Worm (Caenorhabditis elegans) whole organism, young adult: Measurements from ENCODE around the gene D1005.5.

ENCODE experiments used
- B0035.1 ChIP-seq: sonication (generic microtip); optimal IDR thresholded peaks from 2 replicates; lab custom pipeline; 2016; ENCODE audit warnings: missing genetic modification characterization, mild to moderate bottlenecking, missing compliant biosample characterization, missing genotype, missing genetic modification reagents
- C06A6.2 ChIP-seq: fragments of 200-800 bp; sonication (Bioruptor generic); conservative IDR thresholded peaks from 2 replicates; pipeline ENCODE4 v1.3.6; 2022; ENCODE audit warnings: missing genetic modification characterization, missing compliant biosample characterization
- F33H1.4 ChIP-seq: fragments of 200-800 bp; sonication (Bioruptor generic); IDR thresholded peaks from 2 replicates; pipeline ENCODE4 v1.3.6; 2022; ENCODE audit warnings: missing genetic modification reagents, missing genetic modification characterization, missing compliant biosample characterization
- F37B4.10 ChIP-seq: fragments of 200-800 bp; sonication (Bioruptor generic); IDR thresholded peaks from 2 replicates; pipeline ENCODE4 v1.3.6; 2022; ENCODE audit warnings: missing genetic modification characterization, missing compliant biosample characterization
- K12H6.12 ChIP-seq: fragments of 200-800 bp; sonication (Bioruptor generic); optimal IDR thresholded peaks from 2 replicates; lab custom pipeline; 2018; ENCODE audit warnings: mild to moderate bottlenecking, missing genetic modification characterization, missing compliant biosample characterization
- T07F8.4 ChIP-seq: sonication (generic microtip); optimal IDR thresholded peaks from 2 replicates; lab custom pipeline; 2016; ENCODE audit warnings: mild to moderate bottlenecking, missing genetic modification characterization, moderate library complexity, missing compliant biosample characterization
- Y56A3A.18 ChIP-seq: fragments of 200-800 bp; sonication (Bioruptor generic); IDR thresholded peaks from 2 replicates; pipeline ENCODE4 v1.3.6; 2022; ENCODE audit warnings: missing genetic modification reagents, missing genetic modification characterization, missing compliant biosample characterization
- Y79H2A.3 ChIP-seq: fragments of 200-800 bp; sonication (Bioruptor generic); conservative IDR thresholded peaks from 2 replicates; pipeline ENCODE4 v1.3.6; 2022; ENCODE audit warnings: missing genetic modification reagents, missing genetic modification characterization, missing compliant biosample characterization
- ZK185.1 ChIP-seq: sonication (generic microtip); optimal IDR thresholded peaks from 2 replicates; lab custom pipeline; 2016; ENCODE audit warnings: mild to moderate bottlenecking, missing genetic modification characterization, missing compliant biosample characterization; ENCODE audit not compliant: poor library complexity, severe bottlenecking
- akir-1 ChIP-seq: fragments of 200-800 bp; sonication (Bioruptor generic); optimal IDR thresholded peaks from 2 replicates; lab custom pipeline; 2018; ENCODE audit warnings: mild to moderate bottlenecking, missing genetic modification characterization, moderate library complexity, missing compliant biosample characterization
- aptf-2 ChIP-seq: fragments of 200-800 bp; sonication (Bioruptor generic); conservative IDR thresholded peaks from 2 replicates; pipeline ENCODE4 v1.3.6; 2022; ENCODE audit warnings: missing genetic modification reagents, missing genetic modification characterization, missing compliant biosample characterization
- atf-7 ChIP-seq: sonication (generic microtip); optimal IDR thresholded peaks from 2 replicates; lab custom pipeline; 2017; ENCODE audit warnings: mild to moderate bottlenecking, missing genetic modification characterization, missing compliant biosample characterization
- attf-3 ChIP-seq: fragments of 200-800 bp; sonication (Bioruptor generic); conservative IDR thresholded peaks from 2 replicates; pipeline ENCODE4 v1.3.6; 2022; ENCODE audit warnings: missing genetic modification reagents, missing genetic modification characterization, missing compliant biosample characterization
- attf-5 ChIP-seq: fragments of 200-800 bp; sonication (Bioruptor generic); optimal IDR thresholded peaks from 2 replicates; lab custom pipeline; 2018; ENCODE audit warnings: mild to moderate bottlenecking, missing genetic modification characterization, missing compliant biosample characterization
- attf-6 ChIP-seq: fragments of 200-800 bp; sonication (Bioruptor generic); IDR thresholded peaks from 2 replicates; pipeline ENCODE4 v1.3.6; 2022; ENCODE audit warnings: missing genetic modification reagents, missing genetic modification characterization, missing compliant biosample characterization
- ceh-100 ChIP-seq: fragments of 200-800 bp; sonication (Bioruptor generic); IDR thresholded peaks from 2 replicates; pipeline ENCODE4 v1.3.6; 2022; ENCODE audit warnings: missing genetic modification reagents, missing genetic modification characterization, missing compliant biosample characterization
- ceh-27 ChIP-seq: fragments of 200-800 bp; sonication (Bioruptor generic); optimal IDR thresholded peaks from 2 replicates; lab custom pipeline; 2018; ENCODE audit warnings: mild to moderate bottlenecking, missing genetic modification characterization, moderate library complexity, missing compliant biosample characterization
- ceh-40 ChIP-seq: fragments of 200-800 bp; sonication (Bioruptor generic); IDR thresholded peaks from 2 replicates; pipeline ENCODE4 v1.3.6; 2022; ENCODE audit warnings: missing genetic modification characterization, missing compliant biosample characterization
- ceh-58 ChIP-seq: fragments of 200-800 bp; sonication (Bioruptor generic); IDR thresholded peaks from 2 replicates; pipeline ENCODE4 v1.3.6; 2022; ENCODE audit warnings: missing genetic modification characterization, missing compliant biosample characterization
- ceh-91 ChIP-seq: fragments of 200-800 bp; sonication (Bioruptor generic); IDR thresholded peaks from 2 replicates; pipeline ENCODE4 v1.3.6; 2022; ENCODE audit warnings: missing genetic modification reagents, missing genetic modification characterization, missing compliant biosample characterization
- die-1 ChIP-seq: sonication (generic microtip); optimal IDR thresholded peaks from 2 replicates; lab custom pipeline; 2016; ENCODE audit warnings: missing genotype, mild to moderate bottlenecking, missing genetic modification characterization, missing compliant biosample characterization
- dpff-1 ChIP-seq: sonication (generic microtip); optimal IDR thresholded peaks from 2 replicates; lab custom pipeline; 2017; ENCODE audit warnings: mild to moderate bottlenecking, missing genetic modification characterization, missing compliant biosample characterization
- dpl-1 ChIP-seq: fragments of 150-350 bp; optimal IDR thresholded peaks from 2 replicates; lab custom pipeline; 2014; ENCODE audit warnings: missing biosample characterization, missing genetic modification reagents, missing genetic modification characterization
- efl-1 ChIP-seq: fragments of 150-350 bp; optimal IDR thresholded peaks from 2 replicates; lab custom pipeline; 2014; ENCODE audit warnings: missing biosample characterization, missing genetic modification reagents, missing genetic modification characterization
- egl-18 ChIP-seq: fragments of 200-800 bp; sonication (Bioruptor generic); IDR thresholded peaks from 2 replicates; pipeline ENCODE4 v1.3.6; 2022; ENCODE audit warnings: missing genetic modification reagents, missing genetic modification characterization, missing compliant biosample characterization
- ekl-4 ChIP-seq: fragments of 200-800 bp; sonication (Bioruptor generic); IDR thresholded peaks from 2 replicates; pipeline ENCODE4 v1.3.6; 2022; ENCODE audit warnings: missing genetic modification reagents, missing genetic modification characterization, missing compliant biosample characterization
- gei-17 ChIP-seq: fragments of 200-800 bp; sonication (Bioruptor generic); optimal IDR thresholded peaks from 2 replicates; lab custom pipeline; 2018; ENCODE audit warnings: mild to moderate bottlenecking, missing genetic modification characterization, missing compliant biosample characterization
- hlh-12 ChIP-seq: sonication (generic microtip); optimal IDR thresholded peaks from 2 replicates; lab custom pipeline; 2016; ENCODE audit warnings: missing genetic modification characterization, missing compliant biosample characterization
- hmg-20 ChIP-seq: fragments of 200-800 bp; sonication (Bioruptor generic); IDR thresholded peaks from 2 replicates; pipeline ENCODE4 v1.3.6; 2022; ENCODE audit warnings: missing genetic modification reagents, missing genetic modification characterization, missing compliant biosample characterization
- lin-26 ChIP-seq: fragments of 200-800 bp; sonication (Bioruptor generic); IDR thresholded peaks from 2 replicates; pipeline ENCODE4 v1.3.6; 2022; ENCODE audit warnings: missing genetic modification reagents, missing genetic modification characterization, missing compliant biosample characterization
- lin-40 ChIP-seq: sonication (generic microtip); optimal IDR thresholded peaks from 2 replicates; lab custom pipeline; 2016; ENCODE audit warnings: missing genetic modification characterization, mild to moderate bottlenecking, missing compliant biosample characterization, missing genotype, missing genetic modification reagents
- madf-8 ChIP-seq: fragments of 200-800 bp; sonication (Bioruptor generic); conservative IDR thresholded peaks from 2 replicates; pipeline ENCODE4 v1.3.6; 2022; ENCODE audit warnings: missing genetic modification reagents, missing genetic modification characterization, missing compliant biosample characterization
- mcd-1 ChIP-seq: fragments of 200-800 bp; sonication (Bioruptor generic); IDR thresholded peaks from 2 replicates; pipeline ENCODE4 v1.3.6; 2022; ENCODE audit warnings: missing genetic modification reagents, missing genetic modification characterization, missing compliant biosample characterization
- nfyb-1 ChIP-seq: fragments of 200-800 bp; sonication (Bioruptor generic); IDR thresholded peaks from 2 replicates; pipeline ENCODE4 v1.3.6; 2022; ENCODE audit warnings: missing genetic modification reagents, missing genetic modification characterization, missing compliant biosample characterization
- nhr-120 ChIP-seq: fragments of 200-800 bp; sonication (Bioruptor generic); IDR thresholded peaks from 2 replicates; pipeline ENCODE4 v1.3.6; 2022; ENCODE audit warnings: missing genetic modification characterization, missing compliant biosample characterization
- nhr-27 ChIP-seq: fragments of 200-800 bp; sonication (Bioruptor generic); optimal IDR thresholded peaks from 2 replicates; lab custom pipeline; 2018; ENCODE audit warnings: mild to moderate bottlenecking, missing genetic modification characterization, moderate library complexity, missing compliant biosample characterization
- nhr-90 ChIP-seq: sonication (generic microtip); optimal IDR thresholded peaks from 2 replicates; lab custom pipeline; 2016; ENCODE audit warnings: missing genotype, mild to moderate bottlenecking, missing genetic modification characterization, missing compliant biosample characterization
- pha-4 ChIP-seq: fragments of 150-350 bp; sonication (generic microtip); optimal IDR thresholded peaks from 2 replicates; lab custom pipeline; 2014; ENCODE audit warnings: missing biosample characterization, missing genetic modification reagents, missing genetic modification characterization
- rpc-1 ChIP-seq, 2 experiments: fragments of 150-350 bp in 1 of 2; sonication (generic microtip) in 1 of 2; optimal IDR thresholded peaks; 2 replicates each; lab custom pipeline; 2014 to 2018; ENCODE audit warnings: missing biosample characterization in 1 of 2, missing genetic modification characterization in 1 of 2, missing genetic modification reagents in 1 of 2, missing genotype in 1 of 2
- sdz-38 ChIP-seq: sonication (generic microtip); optimal IDR thresholded peaks from 2 replicates; lab custom pipeline; 2016; ENCODE audit warnings: missing genotype, missing genetic modification characterization, missing compliant biosample characterization
- sea-2 ChIP-seq: fragments of 200-800 bp; sonication (Bioruptor generic); IDR thresholded peaks from 2 replicates; pipeline ENCODE4 v1.3.6; 2022; ENCODE audit warnings: missing genetic modification characterization, missing compliant biosample characterization
- snpc-1.1 ChIP-seq: sonication (generic microtip); optimal IDR thresholded peaks from 2 replicates; lab custom pipeline; 2017; ENCODE audit warnings: missing genetic modification characterization, mild to moderate bottlenecking, missing compliant biosample characterization, antibody characterized with exemption, moderate library complexity, missing genotype, missing genetic modification reagents; ENCODE audit not compliant: insufficient read depth
- snpc-3.4 ChIP-seq: sonication (generic microtip); optimal IDR thresholded peaks from 2 replicates; lab custom pipeline; 2017; ENCODE audit warnings: missing genetic modification characterization, mild to moderate bottlenecking, missing compliant biosample characterization, antibody characterized with exemption, moderate library complexity, missing genotype, missing genetic modification reagents
- snpc-4 ChIP-seq, 5 experiments: fragments of 150-350 bp in 1 of 5; sonication (generic microtip) in 4 of 5; optimal IDR thresholded peaks; 2 replicates each; lab custom pipeline; 2014 to 2018; ENCODE audit warnings: missing genetic modification characterization in 5 of 5, missing biosample characterization in 3 of 5, antibody characterized with exemption in 2 of 5, mild to moderate bottlenecking in 2 of 5, missing compliant biosample characterization in 2 of 5, missing genotype in 2 of 5, moderate library complexity in 2 of 5, missing genetic modification reagents in 1 of 5
- somi-1 ChIP-seq: fragments of 200-800 bp; sonication (Bioruptor generic); optimal IDR thresholded peaks from 2 replicates; lab custom pipeline; 2018; ENCODE audit warnings: mild to moderate bottlenecking, missing genetic modification characterization, missing compliant biosample characterization
- unc-62 ChIP-seq: fragments of 150-350 bp; optimal IDR thresholded peaks from 2 replicates; lab custom pipeline; 2014; ENCODE audit warnings: missing biosample characterization, missing genetic modification reagents, missing genetic modification characterization
- zim-3 ChIP-seq: sonication (generic microtip); optimal IDR thresholded peaks from 2 replicates; lab custom pipeline; 2017; ENCODE audit warnings: mild to moderate bottlenecking, missing genetic modification characterization, moderate library complexity, missing compliant biosample characterization
- ztf-18 ChIP-seq: sonication (generic microtip); optimal IDR thresholded peaks from 2 replicates; lab custom pipeline; 2016; ENCODE audit warnings: missing genotype, mild to moderate bottlenecking, missing genetic modification characterization, missing compliant biosample characterization
- ztf-3 ChIP-seq: fragments of 200-800 bp; sonication (Bioruptor generic); optimal IDR thresholded peaks from 2 replicates; lab custom pipeline; 2018; ENCODE audit warnings: mild to moderate bottlenecking, missing genetic modification characterization, missing compliant biosample characterization

D1005.5 gene

ce11 chrX:1477932-1478331, 5.2 kb upstream of the D1005.5 start (continued):
- TF ChIP-seq nhr-90 (tag; lab: Kevin White, UChicago): no peak
- peak; percentile 11; the same call in 1 of the 2 replicates for TF ChIP-seq mcd-1 (GFP tag; lab: Robert Waterston, UW)
- TF ChIP-seq nhr-120: no peak
- TF ChIP-seq lin-26 (GFP tag; lab: Robert Waterston, UW): no peak
- TF ChIP-seq ceh-40 (GFP tag; lab: Robert Waterston, UW): no peak
- no peak for TF ChIP-seq ztf-3 (GFP tag; lab: Kevin White, UChicago)
- no peak for TF ChIP-seq sdz-38
- TF ChIP-seq efl-1 (GFP tag; lab: Kevin White, UChicago): no peak
- no peak for TF ChIP-seq B0035.1 (tag; lab: Kevin White, UChicago)
- TF ChIP-seq dpff-1: no peak
- no peak for TF ChIP-seq rpc-1 (optimal IDR thresholded peaks at IDR 0.05; lab: Kevin White, UChicago)
- TF ChIP-seq rpc-1 (tag; optimal IDR thresholded peaks at IDR 0.05; lab: Kevin White, UChicago): no peak
- no peak for TF ChIP-seq snpc-1.1
- no peak for TF ChIP-seq akir-1 (GFP tag; lab: Kevin White, UChicago)
- TF ChIP-seq Y56A3A.18 (GFP tag; lab: Robert Waterston, UW): no peak
- no peak for TF ChIP-seq zim-3 (tag; lab: Kevin White, UChicago)
- TF ChIP-seq ceh-27 (GFP tag; lab: Kevin White, UChicago): no peak
- TF ChIP-seq gei-17 (GFP tag; lab: Kevin White, UChicago): no peak
- no peak for TF ChIP-seq sea-2 (GFP tag; lab: Robert Waterston, UW)
- TF ChIP-seq aptf-2 (GFP tag; lab: Robert Waterston, UW): no peak
- no peak for TF ChIP-seq ZK185.1 (tag; lab: Kevin White, UChicago)
- TF ChIP-seq egl-18: no peak
- TF ChIP-seq hlh-12 (tag; lab: Kevin White, UChicago): no peak
- TF ChIP-seq unc-62: no peak
- TF ChIP-seq C06A6.2 (GFP tag; lab: Robert Waterston, UW): 0 out of 2 replicates have a peak, but pooled peaks have one; percentile 29
- TF ChIP-seq atf-7 (tag; lab: Kevin White, UChicago): peak; percentile 87
- TF ChIP-seq attf-3: no peak
- no peak for TF ChIP-seq attf-5 (GFP tag; lab: Kevin White, UChicago)
- no peak for TF ChIP-seq F33H1.4 (GFP tag; lab: Robert Waterston, UW)
- TF ChIP-seq F37B4.10 (GFP tag; lab: Robert Waterston, UW): no peak
- TF ChIP-seq attf-6 (GFP tag; lab: Robert Waterston, UW): no peak
- peak; percentile 18 for TF ChIP-seq pha-4
- TF ChIP-seq madf-8 (GFP tag; lab: Robert Waterston, UW): no peak
- TF ChIP-seq die-1: no peak
- no peak for TF ChIP-seq ceh-91 (GFP tag; lab: Robert Waterston, UW)
- no peak for TF ChIP-seq hmg-20 (GFP tag; lab: Robert Waterston, UW)
- no peak for TF ChIP-seq Y79H2A.3 (GFP tag; lab: Robert Waterston, UW)
- no peak for TF ChIP-seq ceh-58 (GFP tag; lab: Robert Waterston, UW)
- peak; percentile 3 for TF ChIP-seq somi-1
- TF ChIP-seq K12H6.12: no peak
- no peak for TF ChIP-seq nfyb-1
- TF ChIP-seq ztf-18 (tag; lab: Kevin White, UChicago): no peak
- TF ChIP-seq lin-40 (tag; lab: Kevin White, UChicago): peak; percentile 64
- no peak for TF ChIP-seq ceh-100 (GFP tag; lab: Robert Waterston, UW)
- TF ChIP-seq snpc-4 (GFP tag; optimal IDR thresholded peaks at IDR 0.05; lab: Kevin White, UChicago): no peak
- no peak for TF ChIP-seq snpc-4 (tag; optimal IDR thresholded peaks at IDR 0.05; lab: Kevin White, UChicago)
- no peak for TF ChIP-seq snpc-3.4 (tag; lab: Kevin White, UChicago)
- no peak for TF ChIP-seq T07F8.4 (tag; lab: Kevin White, UChicago)
- TF ChIP-seq ekl-4 (GFP tag; lab: Robert Waterston, UW): no peak
- TF ChIP-seq dpl-1 (GFP tag; lab: Kevin White, UChicago): no peak
- no peak for TF ChIP-seq nhr-27
